Worm (Caenorhabditis elegans): Measurements from ENCODE around the gene K12H4.3.
A peak's percentile ranks its signal among the peaks of the same experiment; 100 is the strongest.

The K12H4.3 gene

DNA sequence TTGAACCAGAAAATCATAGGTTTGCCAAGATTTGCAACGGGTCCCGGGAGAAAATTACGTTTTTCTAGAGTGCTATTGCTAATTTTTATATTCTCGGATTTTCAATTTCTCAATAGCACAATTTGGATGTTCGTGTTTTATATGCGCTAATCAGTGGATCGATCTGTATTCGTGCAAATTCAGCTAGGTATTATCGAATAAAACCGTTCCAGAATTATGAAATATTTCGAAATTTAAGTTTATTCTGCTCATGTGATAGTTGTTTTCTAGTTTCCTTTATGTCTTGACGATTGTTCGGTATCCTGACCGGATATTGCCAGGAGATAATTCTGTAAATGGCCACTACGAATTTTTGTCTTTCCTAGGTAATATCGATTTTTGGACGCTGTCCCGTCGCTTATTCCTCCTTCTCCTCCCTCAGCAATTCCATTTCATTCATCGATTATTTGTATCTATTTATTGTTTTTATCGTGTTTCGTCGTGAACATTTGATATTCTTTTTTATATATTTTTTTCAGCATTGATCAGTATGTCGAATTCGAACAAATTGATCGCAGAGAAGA lies 35.5 kb upstream of the K12H4.3 start, which contains the start of gene cit-1.2:
Gene cit-1.2, plus strand, starts transcription at position 513 of the 563 bp plus-strand sequence.
- TF ChIP-seq ztf-11 (tag; optimal IDR thresholded peaks at IDR 0.05), result no peak
- no peak for TF ChIP-seq unc-62 (GFP tag; optimal IDR thresholded peaks at IDR 0.05)
- no peak for TF ChIP-seq drap-1 (GFP tag; optimal IDR thresholded peaks at IDR 0.05)
- TF ChIP-seq nhr-76 (tag; optimal IDR thresholded peaks at IDR 0.05), result no peak
- no peak for TF ChIP-seq cnd-1 (tag; optimal IDR thresholded peaks at IDR 0.05)
- TF ChIP-seq blmp-1 (tag; optimal IDR thresholded peaks at IDR 0.05), result no peak
- TF ChIP-seq ham-2 (GFP tag; optimal IDR thresholded peaks at IDR 0.05), result no peak
- no peak for TF ChIP-seq ces-1 (GFP tag; optimal IDR thresholded peaks at IDR 0.05)
- TF ChIP-seq mab-5 (tag; optimal IDR thresholded peaks at IDR 0.05), result no peak

DNA sequence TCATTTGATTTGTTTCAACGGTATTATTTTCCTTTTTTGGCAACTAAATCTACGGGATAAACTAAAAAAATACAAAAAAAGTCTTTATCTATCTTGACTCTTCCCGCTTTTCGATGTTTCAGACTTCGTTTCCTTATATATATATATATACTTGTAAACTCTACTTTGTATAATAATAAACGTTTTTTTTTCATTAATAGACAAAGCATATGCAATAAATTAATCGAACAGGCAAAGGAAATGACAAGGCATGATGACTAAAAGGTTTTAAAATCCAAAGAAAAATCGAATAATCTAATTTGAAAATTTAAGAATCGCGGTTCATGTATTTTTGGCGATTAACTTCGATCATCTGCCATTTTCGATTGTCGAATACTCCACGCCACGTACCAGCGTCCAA lies 32.3 kb upstream of the K12H4.3 start:
- TF ChIP-seq sptf-1 (tag; optimal IDR thresholded peaks at IDR 0.05), result no peak

DNA sequence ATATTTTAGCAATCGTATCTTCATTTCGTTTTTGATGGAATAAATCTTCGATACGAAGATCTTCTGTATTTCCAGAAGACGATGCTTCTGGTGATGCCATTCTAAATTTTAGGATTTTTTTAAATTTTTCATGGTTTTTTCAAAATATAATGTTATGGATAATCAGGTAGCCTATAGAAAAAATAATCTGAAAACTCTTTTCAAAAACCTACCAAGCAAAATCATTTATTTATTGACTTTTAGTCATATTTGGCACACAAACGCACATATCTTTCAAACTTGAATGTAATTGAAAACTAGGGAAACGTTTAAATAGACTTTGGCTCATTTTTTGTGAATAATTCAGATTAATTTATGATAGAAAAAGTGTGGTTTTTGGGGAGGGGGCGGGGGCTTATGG lies 29.4 kb upstream of the K12H4.3 start, which contains the start of gene F44B9.5:
Gene F44B9.5, minus strand, starts transcription at position 101 of the 400 bp plus-strand sequence.
- no peak for TF ChIP-seq bed-3 (GFP tag; optimal IDR thresholded peaks at IDR 0.05)

DNA sequence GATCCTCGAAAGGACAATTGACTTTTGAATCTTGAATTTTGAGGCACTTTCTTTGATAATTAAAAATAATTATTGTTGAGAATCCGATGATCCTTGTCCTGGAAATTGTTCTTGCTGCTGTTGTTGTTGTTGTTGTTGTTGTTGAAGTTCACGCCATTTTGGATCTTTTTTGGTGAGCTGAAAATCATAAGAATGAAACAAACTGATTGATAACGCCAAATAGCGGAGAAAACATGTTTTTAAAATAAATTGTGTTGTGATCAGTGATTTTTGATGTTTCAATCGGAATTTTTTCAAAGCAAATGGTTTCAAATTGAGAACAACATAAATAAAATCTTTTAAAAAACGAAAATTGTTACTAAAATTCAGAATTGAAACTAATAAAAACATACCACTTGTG lies 28.8 kb upstream of the K12H4.3 start:
- TF ChIP-seq zip-8 (tag; optimal IDR thresholded peaks at IDR 0.05) (no peak), unc-39 (tag; optimal IDR thresholded peaks at IDR 0.05) (no peak), cnd-1 (tag; optimal IDR thresholded peaks at IDR 0.05) (no peak), ztf-11 (tag; optimal IDR thresholded peaks at IDR 0.05) (no peak), unc-120 (tag; optimal IDR thresholded peaks at IDR 0.05; ENCODE audit: poor library complexity, severe bottlenecking) (no peak), mep-1 (tag; optimal IDR thresholded peaks at IDR 0.05) (no peak), ceh-39 (tag; optimal IDR thresholded peaks at IDR 0.05) (no peak), tbx-8 (GFP tag; optimal IDR thresholded peaks at IDR 0.05) (no peak), ceh-83 (GFP tag; optimal IDR thresholded peaks at IDR 0.05) (no peak), ces-1 (GFP tag; optimal IDR thresholded peaks at IDR 0.05) (no peak), lsy-2 (tag; optimal IDR thresholded peaks at IDR 0.05) (no peak), lin-32 (GFP tag; optimal IDR thresholded peaks at IDR 0.05) (no peak), drap-1 (GFP tag; optimal IDR thresholded peaks at IDR 0.05) (no peak), ceh-43 (GFP tag; optimal IDR thresholded peaks at IDR 0.05) (no peak), unc-62 (GFP tag; optimal IDR thresholded peaks at IDR 0.05) (no peak), pha-4 (tag; optimal IDR thresholded peaks at IDR 0.05) (no peak), bed-3 (GFP tag; optimal IDR thresholded peaks at IDR 0.05) (no peak), blmp-1 (tag; optimal IDR thresholded peaks at IDR 0.05) (no peak)

DNA sequence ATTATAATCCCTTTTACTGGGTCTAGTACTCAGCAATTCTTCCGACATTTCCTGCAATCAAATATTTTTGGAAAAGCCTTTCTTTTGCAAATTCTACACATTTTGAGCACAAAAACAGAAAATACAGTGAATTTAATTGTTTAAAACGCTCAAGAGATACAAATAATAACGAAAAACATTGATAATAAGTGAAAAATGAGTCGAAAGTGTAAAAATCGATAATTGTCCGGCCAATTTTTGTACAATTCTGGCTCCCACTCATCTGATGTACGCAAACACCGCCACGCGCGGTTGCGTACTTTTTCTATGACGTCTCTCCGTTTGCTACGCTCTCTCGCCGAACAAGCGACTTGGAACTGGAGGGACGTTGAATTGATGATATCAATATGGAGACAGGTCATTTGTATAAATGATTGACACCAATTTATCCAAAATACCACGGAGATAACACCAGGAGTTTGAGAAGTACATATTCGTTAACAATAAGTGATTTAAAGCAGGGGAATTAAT lies 25.0 kb upstream of the K12H4.3 start, which contains the start of gene lin-36:
Gene lin-36, minus strand, starts transcription at position 51 of the 510 bp plus-strand sequence.
- TF ChIP-seq mls-2 (tag; optimal IDR thresholded peaks at IDR 0.05), result peak; percentile 59
- TF ChIP-seq ztf-11 (tag; optimal IDR thresholded peaks at IDR 0.05), result no peak
- TF ChIP-seq tbx-8 (GFP tag; optimal IDR thresholded peaks at IDR 0.05), result no peak
- peak; percentile 86 for TF ChIP-seq lin-13 (tag; optimal IDR thresholded peaks at IDR 0.05)
- peak; percentile 32 for TF ChIP-seq elt-3 (tag; optimal IDR thresholded peaks at IDR 0.05)
- peak; percentile 79 for TF ChIP-seq lsy-2 (tag; optimal IDR thresholded peaks at IDR 0.05)
- peak; percentile 53 for TF ChIP-seq ham-2 (GFP tag; optimal IDR thresholded peaks at IDR 0.05)
- TF ChIP-seq cnd-1 (tag; optimal IDR thresholded peaks at IDR 0.05), result no peak
- peak; percentile 87 for TF ChIP-seq mep-1 (tag; optimal IDR thresholded peaks at IDR 0.05)
- TF ChIP-seq unc-62 (GFP tag; optimal IDR thresholded peaks at IDR 0.05), result peak; percentile 97
- TF ChIP-seq mab-5 (tag; optimal IDR thresholded peaks at IDR 0.05), result no peak
- TF ChIP-seq nhr-2 (tag; optimal IDR thresholded peaks at IDR 0.05), result peak; percentile 36
- no peak for TF ChIP-seq blmp-1 (tag; optimal IDR thresholded peaks at IDR 0.05)
- TF ChIP-seq unc-39 (tag; optimal IDR thresholded peaks at IDR 0.05), result no peak
- TF ChIP-seq unc-120 (tag; optimal IDR thresholded peaks at IDR 0.05; ENCODE audit: poor library complexity, severe bottlenecking), result peak; percentile 90
- peak; percentile 54 for TF ChIP-seq pha-4 (tag; optimal IDR thresholded peaks at IDR 0.05)
- TF ChIP-seq zip-8 (tag; optimal IDR thresholded peaks at IDR 0.05), result no peak
- peak; percentile 43 for TF ChIP-seq drap-1 (GFP tag; optimal IDR thresholded peaks at IDR 0.05)
- TF ChIP-seq ceh-39 (tag; optimal IDR thresholded peaks at IDR 0.05), result peak; percentile 97
- peak; percentile 24 for TF ChIP-seq ceh-43 (GFP tag; optimal IDR thresholded peaks at IDR 0.05)
- TF ChIP-seq hlh-1 (tag; optimal IDR thresholded peaks at IDR 0.05), result peak; percentile 14
- no peak for TF ChIP-seq snpc-4 (tag; optimal IDR thresholded peaks at IDR 0.05)
- TF ChIP-seq sem-2 (GFP tag; optimal IDR thresholded peaks at IDR 0.05), result no peak
- TF ChIP-seq nhr-28 (tag; optimal IDR thresholded peaks at IDR 0.05), result no peak
- peak; percentile 44 for TF ChIP-seq sptf-1 (tag; optimal IDR thresholded peaks at IDR 0.05)
- TF ChIP-seq nhr-76 (tag; optimal IDR thresholded peaks at IDR 0.05), result no peak
- peak; percentile 47 for TF ChIP-seq elt-1 (tag; optimal IDR thresholded peaks at IDR 0.05; ENCODE audit: borderline replicate concordance, insufficient read depth)
- TF ChIP-seq M03D4.4 (tag; optimal IDR thresholded peaks at IDR 0.05), result peak; percentile 56
- no peak for TF ChIP-seq lin-32 (GFP tag; optimal IDR thresholded peaks at IDR 0.05)
- no peak for TF ChIP-seq ces-1 (GFP tag; optimal IDR thresholded peaks at IDR 0.05)
- TF ChIP-seq flh-1 (GFP tag; optimal IDR thresholded peaks at IDR 0.05), result no peak
- TF ChIP-seq nhr-237 (tag; optimal IDR thresholded peaks at IDR 0.05), result peak; percentile 70
- TF ChIP-seq nhr-12 (tag; optimal IDR thresholded peaks at IDR 0.05), result no peak
- TF ChIP-seq bed-3 (GFP tag; optimal IDR thresholded peaks at IDR 0.05), result no peak
- TF ChIP-seq ceh-83 (GFP tag; optimal IDR thresholded peaks at IDR 0.05), result no peak
